Worm (Caenorhabditis elegans) whole organism, L1 larva: ENCODE measurements around the gene B0034.2.

Experiments used
- Y116A8C.19 ChIP-seq: sonication (generic microtip); optimal IDR thresholded peaks from 2 replicates; lab custom pipeline; 2016; ENCODE audit warnings: missing compliant biosample characterization, missing genetic modification characterization, borderline replicate concordance
- ama-1 ChIP-seq: fragments of 150-350 bp; optimal IDR thresholded peaks from 2 replicates; lab custom pipeline; 2014
- ceh-82 ChIP-seq, 3 experiments: fragments of 150-350 bp in 1 of 3; sonication (generic microtip) in 2 of 3; optimal IDR thresholded peaks; 2 replicates each; lab custom pipeline; 2014 to 2017; ENCODE audit warnings: missing biosample characterization in 3 of 3, missing genetic modification characterization in 3 of 3
- ceh-88 ChIP-seq: fragments of 200-800 bp; sonication (Bioruptor generic); IDR thresholded peaks from 2 replicates; pipeline ENCODE4 v1.3.6; 2022; ENCODE audit warnings: missing genetic modification characterization, missing compliant biosample characterization
- dpl-1 ChIP-seq, 3 experiments: fragments of 150-350 bp in 2 of 3; sonication (generic microtip) in 1 of 3; optimal IDR thresholded peaks; 2 replicates each; lab custom pipeline; 2014 to 2017; ENCODE audit warnings: missing biosample characterization in 3 of 3, missing genetic modification characterization in 3 of 3, missing genetic modification reagents in 3 of 3
- dsc-1 ChIP-seq: sonication (generic microtip); optimal IDR thresholded peaks from 2 replicates; lab custom pipeline; 2016; ENCODE audit warnings: mild to moderate bottlenecking, missing genetic modification characterization, missing compliant biosample characterization
- efl-1 ChIP-seq, 4 experiments: fragments of 150-350 bp; optimal IDR thresholded peaks in 3 of 4; peaks in 1 of 4; 1 replicate in 1 of 4; 2 replicates in 3 of 4; lab custom pipeline; 2014; ENCODE audit warnings: missing biosample characterization in 2 of 4, missing genetic modification characterization in 2 of 4, missing genetic modification reagents in 2 of 4
- egl-13 ChIP-seq: sonication (generic microtip); optimal IDR thresholded peaks from 2 replicates; lab custom pipeline; 2016; ENCODE audit warnings: missing genotype, missing genetic modification reagents, missing genetic modification characterization, missing compliant biosample characterization
- ets-5 ChIP-seq: fragments of 200-800 bp; sonication (Bioruptor generic); IDR thresholded peaks from 2 replicates; pipeline ENCODE4 v1.3.6; 2022; ENCODE audit warnings: missing genetic modification characterization, missing compliant biosample characterization
- fkh-10 ChIP-seq: sonication (generic microtip); optimal IDR thresholded peaks from 2 replicates; lab custom pipeline; 2017; ENCODE audit warnings: missing biosample characterization, missing genetic modification reagents, missing genetic modification characterization
- fkh-8 ChIP-seq: sonication (generic microtip); optimal IDR thresholded peaks from 2 replicates; lab custom pipeline; 2016; ENCODE audit warnings: mild to moderate bottlenecking, missing genetic modification characterization, missing compliant biosample characterization
- fos-1 ChIP-seq: fragments of 150-350 bp; optimal IDR thresholded peaks from 2 replicates; lab custom pipeline; 2014; ENCODE audit warnings: missing biosample characterization, missing genetic modification characterization
- grh-1 ChIP-seq: fragments of 200-800 bp; sonication (Bioruptor generic); IDR thresholded peaks from 2 replicates; pipeline ENCODE4 v1.3.6; 2022; ENCODE audit warnings: missing genetic modification reagents, missing genetic modification characterization, missing compliant biosample characterization
- hlh-4 ChIP-seq: sonication (generic microtip); optimal IDR thresholded peaks from 2 replicates; lab custom pipeline; 2016; ENCODE audit warnings: mild to moderate bottlenecking, missing genetic modification characterization, missing compliant biosample characterization
- isw-1 ChIP-seq: fragments of 200-800 bp; sonication (Bioruptor generic); IDR thresholded peaks from 2 replicates; pipeline ENCODE4 v1.3.6; 2022; ENCODE audit warnings: missing genetic modification characterization, missing compliant biosample characterization
- lin-13 ChIP-seq: fragments of 150-350 bp; optimal IDR thresholded peaks from 2 replicates; lab custom pipeline; 2014; ENCODE audit warnings: missing biosample characterization, missing genetic modification reagents, missing genetic modification characterization
- lin-14 ChIP-seq: fragments of 200-800 bp; sonication (Bioruptor generic); optimal IDR thresholded peaks from 2 replicates; lab custom pipeline; 2018; ENCODE audit warnings: mild to moderate bottlenecking, missing genetic modification characterization, moderate library complexity, missing compliant biosample characterization
- lin-35 ChIP-seq, 2 experiments: fragments of 150-350 bp; optimal IDR thresholded peaks; 2 replicates each; lab custom pipeline; 2014; ENCODE audit warnings: missing biosample characterization in 2 of 2, missing genetic modification characterization in 2 of 2, missing genetic modification reagents in 2 of 2
- lir-3 ChIP-seq: sonication (generic microtip); optimal IDR thresholded peaks from 2 replicates; lab custom pipeline; 2016; ENCODE audit warnings: mild to moderate bottlenecking, missing genetic modification characterization, moderate library complexity, missing compliant biosample characterization; ENCODE audit not compliant: poor library complexity
- lsy-2 ChIP-seq, 2 experiments: fragments of 150-350 bp; optimal IDR thresholded peaks; 2 replicates each; lab custom pipeline; 2014; ENCODE audit warnings: missing biosample characterization in 2 of 2, missing genetic modification characterization in 2 of 2
- mdl-1 ChIP-seq, 2 experiments: fragments of 150-350 bp; optimal IDR thresholded peaks; 2 replicates each; lab custom pipeline; 2014 to 2017; ENCODE audit warnings: missing biosample characterization in 2 of 2, missing genetic modification characterization in 2 of 2, inconsistent platforms in 1 of 2
- mef-2 ChIP-seq: fragments of 150-350 bp; optimal IDR thresholded peaks from 2 replicates; lab custom pipeline; 2014; ENCODE audit warnings: missing biosample characterization, missing genetic modification characterization
- nhr-11 ChIP-seq: fragments of 150-350 bp; optimal IDR thresholded peaks from 2 replicates; lab custom pipeline; 2014; ENCODE audit warnings: missing biosample characterization, missing genetic modification characterization
- nhr-12 ChIP-seq: sonication (generic microtip); optimal IDR thresholded peaks from 2 replicates; lab custom pipeline; 2017; ENCODE audit warnings: missing biosample characterization, missing genetic modification characterization
- nhr-28 ChIP-seq: fragments of 150-350 bp; optimal IDR thresholded peaks from 2 replicates; lab custom pipeline; 2014; ENCODE audit warnings: missing biosample characterization, missing genetic modification characterization
- nhr-47 ChIP-seq: sonication (generic microtip); optimal IDR thresholded peaks from 2 replicates; lab custom pipeline; 2016; ENCODE audit warnings: mild to moderate bottlenecking, missing genetic modification characterization, moderate library complexity, missing compliant biosample characterization
- nhr-71 ChIP-seq: sonication (generic microtip); optimal IDR thresholded peaks from 2 replicates; lab custom pipeline; 2016; ENCODE audit warnings: mild to moderate bottlenecking, missing genetic modification characterization, moderate library complexity, missing compliant biosample characterization
- nhr-77 ChIP-seq: fragments of 150-350 bp; optimal IDR thresholded peaks from 2 replicates; lab custom pipeline; 2014; ENCODE audit warnings: missing biosample characterization, missing genetic modification characterization
- nhr-85 ChIP-seq: sonication (generic microtip); peaks from one replicate; lab custom pipeline; 2016; ENCODE audit warnings: missing genetic modification characterization, inconsistent platforms, missing compliant biosample characterization
- pax-3 ChIP-seq: fragments of 200-800 bp; sonication (Bioruptor generic); optimal IDR thresholded peaks from 2 replicates; lab custom pipeline; 2018; ENCODE audit warnings: mild to moderate bottlenecking, missing genetic modification characterization, moderate library complexity, missing compliant biosample characterization
- skn-1 ChIP-seq: fragments of 150-350 bp; optimal IDR thresholded peaks from 2 replicates; lab custom pipeline; 2014; ENCODE audit warnings: missing biosample characterization, missing genetic modification characterization
- snpc-4 ChIP-seq: fragments of 150-350 bp; optimal IDR thresholded peaks from 2 replicates; lab custom pipeline; 2014; ENCODE audit warnings: missing biosample characterization, missing genetic modification characterization
- sox-4 ChIP-seq: sonication (generic microtip); optimal IDR thresholded peaks from 2 replicates; lab custom pipeline; 2016; ENCODE audit warnings: missing genetic modification characterization, missing compliant biosample characterization
- sptf-1 ChIP-seq: fragments of 150-350 bp; optimal IDR thresholded peaks from 2 replicates; lab custom pipeline; 2014; ENCODE audit warnings: missing biosample characterization, missing genetic modification characterization
- swsn-7 ChIP-seq: sonication (generic microtip); optimal IDR thresholded peaks from 2 replicates; lab custom pipeline; 2016; ENCODE audit warnings: missing genetic modification characterization, missing compliant biosample characterization
- tbx-2 ChIP-seq: sonication (generic microtip); optimal IDR thresholded peaks from 2 replicates; lab custom pipeline; 2016; ENCODE audit warnings: missing genetic modification characterization, missing compliant biosample characterization
- tlp-1 ChIP-seq: fragments of 150-350 bp; optimal IDR thresholded peaks from 2 replicates; lab custom pipeline; 2014; ENCODE audit warnings: missing biosample characterization, missing genetic modification characterization
- unc-130 ChIP-seq: fragments of 150-350 bp; optimal IDR thresholded peaks from 2 replicates; lab custom pipeline; 2017; ENCODE audit warnings: missing biosample characterization, missing genetic modification characterization, inconsistent platforms
- unc-86 ChIP-seq: sonication (generic microtip); optimal IDR thresholded peaks from 2 replicates; lab custom pipeline; 2016; ENCODE audit warnings: missing genetic modification characterization, missing compliant biosample characterization
- vab-15 ChIP-seq: sonication (generic microtip); optimal IDR thresholded peaks from 2 replicates; lab custom pipeline; 2017; ENCODE audit warnings: missing genotype, mild to moderate bottlenecking, missing genetic modification characterization, missing compliant biosample characterization
- zip-4 ChIP-seq: fragments of 200-800 bp; sonication (Bioruptor generic); optimal IDR thresholded peaks from 2 replicates; lab custom pipeline; 2018; ENCODE audit warnings: mild to moderate bottlenecking, missing genetic modification characterization, moderate library complexity, missing compliant biosample characterization
- ztf-11 ChIP-seq, 2 experiments: sonication (generic microtip); optimal IDR thresholded peaks; 2 replicates each; lab custom pipeline; 2016 to 2017; ENCODE audit warnings: missing genetic modification characterization in 2 of 2, missing biosample characterization in 1 of 2, missing compliant biosample characterization in 1 of 2
- ztf-4 ChIP-seq: fragments of 150-350 bp; optimal IDR thresholded peaks from 2 replicates; lab custom pipeline; 2014; ENCODE audit warnings: missing biosample characterization, missing genetic modification characterization

Gene B0034.2

DNA sequence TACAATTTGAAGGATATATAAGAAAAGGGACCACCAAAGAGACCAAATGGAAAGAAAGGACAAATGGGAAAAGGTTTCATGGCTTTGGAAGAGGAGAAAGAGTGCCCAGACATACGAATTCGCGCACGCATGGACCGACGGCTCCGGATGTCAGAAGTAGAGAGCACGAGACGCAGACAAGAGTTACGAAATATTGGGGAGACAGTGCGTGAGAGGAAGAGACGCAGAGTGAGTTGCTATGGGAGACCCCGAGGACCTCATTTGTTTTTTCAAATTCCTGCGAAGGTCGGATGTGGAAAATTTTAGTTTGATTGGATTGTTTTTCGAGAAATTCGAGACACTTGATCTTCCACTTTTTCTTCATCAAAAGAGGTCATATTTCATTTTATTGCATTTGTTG lies 22.5 kb upstream of the B0034.2 start:
- TF ChIP-seq sox-4 (tag; lab: Kevin White, UChicago) (no peak), fkh-8 (tag; lab: Kevin White, UChicago) (peak; percentile 93), unc-86 (tag; lab: Kevin White, UChicago) (peak; percentile 48), ets-5 (GFP tag; lab: Robert Waterston, UW) (no peak), ceh-88 (GFP tag; lab: Robert Waterston, UW) (no peak), tbx-2 (tag; lab: Kevin White, UChicago) (peak; percentile 35), grh-1 (GFP tag; lab: Robert Waterston, UW) (no peak), nhr-12 (tag; lab: Kevin White, UChicago) (no peak), tlp-1 (no peak), lin-35 (GFP tag; optimal IDR thresholded peaks at IDR 0.05; lab: Kevin White, UChicago) (peak in 1 of 2 experiments; percentile 5), dpl-1 (GFP tag; optimal IDR thresholded peaks at IDR 0.05; lab: Kevin White, UChicago) (no peak), Y116A8C.19 (tag; lab: Kevin White, UChicago) (no peak), lsy-2 (tag; optimal IDR thresholded peaks at IDR 0.05; lab: Kevin White, UChicago) (peak in 1 of 2 experiments; percentile 37), skn-1 (tag; lab: Kevin White, UChicago) (peak; percentile 53), snpc-4 (tag; lab: Kevin White, UChicago) (peak; percentile 55), nhr-11 (tag; lab: Kevin White, UChicago) (no peak), zip-4 (peak; percentile 74), vab-15 (tag; lab: Kevin White, UChicago) (no peak), sptf-1 (tag; lab: Kevin White, UChicago) (no peak), isw-1 (GFP tag; lab: Robert Waterston, UW) (peak; percentile 57), nhr-85 (tag; lab: Kevin White, UChicago) (no peak), fkh-10 (GFP tag; lab: Kevin White, UChicago) (peak; percentile 13), swsn-7 (tag; lab: Kevin White, UChicago) (peak; percentile 30), nhr-47 (tag; lab: Kevin White, UChicago) (peak; percentile 59), unc-130 (tag; lab: Kevin White, UChicago) (no peak), lin-14 (GFP tag; lab: Kevin White, UChicago) (peak; percentile 73), efl-1 (optimal IDR thresholded peaks at IDR 0.05; lab: Kevin White, UChicago) (peak; percentile 20 to 53), efl-1 (GFP tag; optimal IDR thresholded peaks at IDR 0.05 in 1 of 2; lab: Kevin White, UChicago) (peak in 1 of 2 experiments; percentile 80), ceh-82 (tag; optimal IDR thresholded peaks at IDR 0.05; lab: Kevin White, UChicago) (peak; percentile 23 to 73 (median 51)), egl-13 (tag; lab: Kevin White, UChicago) (peak; percentile 20), ama-1 (lab: Kevin White, UChicago) (no peak), pax-3 (no peak), nhr-71 (tag; lab: Kevin White, UChicago) (peak; percentile 64), nhr-77 (tag; lab: Kevin White, UChicago) (no peak)
- TF ChIP-seq, all 84 proteins: peak for 17

DNA sequence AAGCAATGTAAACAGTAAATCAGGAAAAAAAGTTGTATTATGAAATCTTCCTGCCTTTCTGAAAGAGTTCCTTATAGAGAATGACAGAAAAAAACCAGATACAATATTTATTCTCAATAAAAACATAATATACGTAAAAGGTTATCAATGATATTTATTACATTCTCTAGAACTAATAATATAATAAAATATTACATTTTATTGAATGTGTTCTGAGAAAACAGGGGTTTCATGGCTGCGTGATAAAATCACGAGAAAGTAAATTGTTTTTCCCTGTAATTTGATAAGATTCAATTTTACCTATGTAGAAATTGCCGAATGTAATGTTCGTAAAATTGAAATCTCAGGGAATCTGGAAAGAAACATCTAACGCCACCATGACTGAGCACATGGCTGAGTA lies 20.8 kb upstream of the B0034.2 start:
- peak; percentile 63 for TF ChIP-seq fkh-8 (tag; lab: Kevin White, UChicago)
- no peak for TF ChIP-seq sptf-1 (tag; lab: Kevin White, UChicago)
- TF ChIP-seq snpc-4 (tag; lab: Kevin White, UChicago) = no peak
- TF ChIP-seq lir-3 = no peak
- TF ChIP-seq skn-1 (tag; lab: Kevin White, UChicago) = no peak
- peak; percentile 49 for TF ChIP-seq dsc-1 (tag; lab: Kevin White, UChicago)
- TF ChIP-seq lin-13 (GFP tag; lab: Kevin White, UChicago) = no peak
- TF ChIP-seq ztf-11 (tag; optimal IDR thresholded peaks at IDR 0.05; lab: Kevin White, UChicago) = no peak
- TF ChIP-seq mdl-1 (tag; optimal IDR thresholded peaks at IDR 0.05; lab: Kevin White, UChicago) = no peak
- no peak for TF ChIP-seq fos-1 (tag; lab: Kevin White, UChicago)
- TF ChIP-seq nhr-11 (tag; lab: Kevin White, UChicago) = no peak
- no peak for TF ChIP-seq hlh-4 (tag; lab: Kevin White, UChicago)
- TF ChIP-seq ceh-82 (tag; optimal IDR thresholded peaks at IDR 0.05; lab: Kevin White, UChicago) = no peak
- TF ChIP-seq nhr-71 (tag; lab: Kevin White, UChicago) = peak; percentile 0
- TF ChIP-seq nhr-28 = no peak
- TF ChIP-seq mef-2 (tag; lab: Kevin White, UChicago) = no peak
- TF ChIP-seq tlp-1 = no peak
- no peak for TF ChIP-seq unc-130 (tag; lab: Kevin White, UChicago)
- peak; percentile 13 for TF ChIP-seq ztf-4
- TF ChIP-seq isw-1 (GFP tag; lab: Robert Waterston, UW) = no peak
